Worm (Caenorhabditis elegans) whole organism, L3 larva: ENCODE results near the gene F49E8.8.

Experiments
- R02D3.7 ChIP-seq: fragments of 150-350 bp; optimal IDR thresholded peaks from 2 replicates; lab custom pipeline; 2014; ENCODE audit warnings: missing biosample characterization, missing genetic modification characterization
- aly-2 ChIP-seq: fragments of 150-350 bp; optimal IDR thresholded peaks from 2 replicates; lab custom pipeline; 2014; ENCODE audit warnings: missing biosample characterization, missing genetic modification characterization
- ama-1 ChIP-seq: fragments of 150-350 bp; optimal IDR thresholded peaks from 2 replicates; lab custom pipeline; 2018
- ceh-16 ChIP-seq: sonication (generic microtip); optimal IDR thresholded peaks from 2 replicates; lab custom pipeline; 2017; ENCODE audit warnings: missing biosample characterization, missing genetic modification characterization
- ceh-28 ChIP-seq: fragments of 150-350 bp; optimal IDR thresholded peaks from 2 replicates; lab custom pipeline; 2014; ENCODE audit warnings: missing biosample characterization, missing genetic modification reagents, missing genetic modification characterization
- ceh-82 ChIP-seq: fragments of 150-350 bp; optimal IDR thresholded peaks from 2 replicates; lab custom pipeline; 2014; ENCODE audit warnings: missing biosample characterization, missing genetic modification characterization
- ceh-9 ChIP-seq: sonication (generic microtip); optimal IDR thresholded peaks from 2 replicates; lab custom pipeline; 2018; ENCODE audit warnings: missing biosample characterization, missing genetic modification characterization
- egl-5 ChIP-seq: fragments of 150-350 bp; optimal IDR thresholded peaks from 2 replicates; lab custom pipeline; 2017; ENCODE audit warnings: missing biosample characterization, missing genetic modification reagents, missing genetic modification characterization, inconsistent platforms
- elt-1 ChIP-seq: fragments of 150-350 bp; optimal IDR thresholded peaks from 2 replicates; lab custom pipeline; 2014; ENCODE audit warnings: missing biosample characterization, missing genetic modification characterization
- elt-2 ChIP-seq: sonication (generic microtip); optimal IDR thresholded peaks from 2 replicates; lab custom pipeline; 2016; ENCODE audit warnings: missing genetic modification reagents, mild to moderate bottlenecking, missing genetic modification characterization, missing compliant biosample characterization
- elt-3 ChIP-seq, 3 experiments: fragments of 150-350 bp in 1 of 3; sonication (generic microtip) in 2 of 3; optimal IDR thresholded peaks; 2 replicates in 2 of 3; 4 replicates in 1 of 3; lab custom pipeline; 2014 to 2017; ENCODE audit warnings: missing biosample characterization in 3 of 3, missing genetic modification characterization in 3 of 3
- fkh-10 ChIP-seq: sonication (generic microtip); optimal IDR thresholded peaks from 2 replicates; lab custom pipeline; 2017; ENCODE audit warnings: missing biosample characterization, missing genetic modification reagents, missing genetic modification characterization
- fos-1 ChIP-seq: fragments of 150-350 bp; optimal IDR thresholded peaks from 2 replicates; lab custom pipeline; 2014; ENCODE audit warnings: missing biosample characterization, missing genetic modification characterization
- hmg-11 ChIP-seq: sonication (generic microtip); optimal IDR thresholded peaks from 2 replicates; lab custom pipeline; 2016; ENCODE audit warnings: missing genetic modification characterization, missing compliant biosample characterization
- jun-1 ChIP-seq: fragments of 150-350 bp; optimal IDR thresholded peaks from 2 replicates; lab custom pipeline; 2014; ENCODE audit warnings: missing biosample characterization, missing genetic modification reagents, missing genetic modification characterization
- lin-15B ChIP-seq: fragments of 150-350 bp; optimal IDR thresholded peaks from 2 replicates; lab custom pipeline; 2014; ENCODE audit warnings: missing biosample characterization, missing genetic modification characterization
- lin-39 ChIP-seq: fragments of 150-350 bp; optimal IDR thresholded peaks from 2 replicates; lab custom pipeline; 2018; ENCODE audit warnings: missing biosample characterization, missing genetic modification reagents, missing genetic modification characterization
- lsy-12 ChIP-seq: sonication (generic microtip); optimal IDR thresholded peaks from 2 replicates; lab custom pipeline; 2016; ENCODE audit warnings: mild to moderate bottlenecking, missing genetic modification characterization, missing compliant biosample characterization
- mml-1 ChIP-seq: fragments of 150-350 bp; sonication (generic microtip); optimal IDR thresholded peaks from 3 replicates; lab custom pipeline; 2014; ENCODE audit warnings: missing biosample characterization, missing genetic modification characterization
- nfya-1 ChIP-seq: sonication (generic microtip); optimal IDR thresholded peaks from 2 replicates; lab custom pipeline; 2017; ENCODE audit warnings: missing genetic modification characterization, mild to moderate bottlenecking, missing compliant biosample characterization, antibody characterized with exemption, moderate library complexity; ENCODE audit not compliant: insufficient read depth
- nhr-11 ChIP-seq: fragments of 150-350 bp; optimal IDR thresholded peaks from 2 replicates; lab custom pipeline; 2014; ENCODE audit warnings: missing biosample characterization, missing genetic modification characterization
- nhr-12 ChIP-seq: fragments of 150-350 bp; optimal IDR thresholded peaks from 2 replicates; lab custom pipeline; 2014; ENCODE audit warnings: missing biosample characterization, missing genetic modification characterization
- nhr-23 ChIP-seq: fragments of 150-350 bp; optimal IDR thresholded peaks from 2 replicates; lab custom pipeline; 2014; ENCODE audit warnings: missing biosample characterization, missing genetic modification reagents, missing genetic modification characterization
- nhr-25 ChIP-seq: sonication (generic microtip); optimal IDR thresholded peaks from 2 replicates; lab custom pipeline; 2017; ENCODE audit warnings: missing biosample characterization, missing genetic modification characterization
- nhr-43 ChIP-seq: sonication (generic microtip); optimal IDR thresholded peaks from 2 replicates; lab custom pipeline; 2016; ENCODE audit warnings: mild to moderate bottlenecking, missing genetic modification characterization, missing compliant biosample characterization; ENCODE audit not compliant: poor library complexity, severe bottlenecking
- nhr-67 ChIP-seq: fragments of 150-350 bp; optimal IDR thresholded peaks from 2 replicates; lab custom pipeline; 2014; ENCODE audit warnings: missing biosample characterization, missing genetic modification characterization
- nhr-76 ChIP-seq: fragments of 150-350 bp; sonication (generic microtip); optimal IDR thresholded peaks from 5 replicates; lab custom pipeline; 2014; ENCODE audit warnings: missing biosample characterization, missing genetic modification characterization
- pha-4 ChIP-seq: fragments of 150-350 bp; optimal IDR thresholded peaks from 2 replicates; lab custom pipeline; 2014; ENCODE audit warnings: missing biosample characterization, missing genetic modification reagents, missing genetic modification characterization
- pqm-1 ChIP-seq: fragments of 150-350 bp; optimal IDR thresholded peaks from 2 replicates; lab custom pipeline; 2017; ENCODE audit warnings: missing biosample characterization, missing genetic modification characterization, inconsistent platforms
- sea-2 ChIP-seq: fragments of 150-350 bp; sonication (generic microtip); optimal IDR thresholded peaks from 4 replicates; lab custom pipeline; 2014; ENCODE audit warnings: missing biosample characterization, missing genetic modification reagents, missing genetic modification characterization
- snpc-4 ChIP-seq: fragments of 150-350 bp; optimal IDR thresholded peaks from 2 replicates; lab custom pipeline; 2014; ENCODE audit warnings: missing biosample characterization, missing genetic modification characterization
- tbx-2 ChIP-seq: sonication (generic microtip); optimal IDR thresholded peaks from 2 replicates; lab custom pipeline; 2016; ENCODE audit warnings: mild to moderate bottlenecking, missing genetic modification characterization, missing compliant biosample characterization
- unc-62 ChIP-seq: fragments of 150-350 bp; sonication (generic microtip); optimal IDR thresholded peaks from 4 replicates; lab custom pipeline; 2014; ENCODE audit warnings: missing biosample characterization, missing genetic modification reagents, missing genetic modification characterization
- zag-1 ChIP-seq: fragments of 150-350 bp; optimal IDR thresholded peaks from 2 replicates; lab custom pipeline; 2014; ENCODE audit warnings: missing biosample characterization, missing genetic modification characterization
- ztf-11 ChIP-seq: fragments of 150-350 bp; optimal IDR thresholded peaks from 2 replicates; lab custom pipeline; 2014; ENCODE audit warnings: missing biosample characterization, missing genetic modification characterization
- ztf-4 ChIP-seq: fragments of 150-350 bp; optimal IDR thresholded peaks from 2 replicates; lab custom pipeline; 2014; ENCODE audit warnings: missing biosample characterization, missing genetic modification characterization

F49E8.8 gene

ce11 chrIV:7556265-7556866 lies at the start of gene F49E8.8, which contains the start of the genes F49E8.7 and nprl-2:
Gene F49E8.8, plus strand, starts transcription at chrIV:7556637.
Gene F49E8.7, minus strand, starts transcription at chrIV:7556365.
Gene nprl-2, plus strand, starts transcription at chrIV:7556816.
- TF ChIP-seq lin-39 (tag; lab: Kevin White, UChicago) (no peak), pha-4 (tag; lab: Kevin White, UChicago) (peak; percentile 32), nhr-43 (tag; lab: Kevin White, UChicago) (no peak)
- TF ChIP-seq, all 47 proteins: peak for 1

ce11 chrIV:7506711-7507110 lies 49.7 kb upstream of the F49E8.8 start:
- TF ChIP-seq aly-2 (tag; lab: Kevin White, UChicago) = no peak
- TF ChIP-seq ceh-9 (tag; lab: Kevin White, UChicago) = no peak
- no peak for TF ChIP-seq ceh-28 (tag; lab: Kevin White, UChicago)
- TF ChIP-seq elt-3 (tag; optimal IDR thresholded peaks at IDR 0.05; lab: Kevin White, UChicago) = no peak
- TF ChIP-seq, all 47 proteins: peak for 0

- peak; percentile 66 for TF ChIP-seq pha-4 (tag; lab: Kevin White, UChicago)
- peak; percentile 33 for TF ChIP-seq nhr-25 (tag; lab: Kevin White, UChicago)
- TF ChIP-seq sea-2 = no peak
- TF ChIP-seq tbx-2 (tag; lab: Kevin White, UChicago) = no peak
- TF ChIP-seq nhr-67 = no peak
- no peak for TF ChIP-seq ceh-28 (tag; lab: Kevin White, UChicago)
- no peak for TF ChIP-seq elt-3 (tag; optimal IDR thresholded peaks at IDR 0.05; lab: Kevin White, UChicago)
- TF ChIP-seq ceh-82 = no peak
- peak; percentile 29 for TF ChIP-seq nhr-23 (tag; lab: Kevin White, UChicago)
- TF ChIP-seq nhr-12 (tag; lab: Kevin White, UChicago) = no peak
- TF ChIP-seq lsy-12 (tag; lab: Kevin White, UChicago) = no peak
- peak; percentile 37 for TF ChIP-seq elt-2 (tag; lab: Kevin White, UChicago)
- no peak for TF ChIP-seq fos-1
- no peak for TF ChIP-seq R02D3.7 (tag; lab: Kevin White, UChicago)
- TF ChIP-seq unc-62 (GFP tag; lab: Kevin White, UChicago) = no peak
- TF ChIP-seq ama-1 (lab: Kevin White, UChicago) = peak; percentile 83
- TF ChIP-seq mml-1 = no peak
- TF ChIP-seq zag-1 = no peak
- TF ChIP-seq lin-15B (tag; lab: Kevin White, UChicago) = peak; percentile 23
- TF ChIP-seq nhr-43 (tag; lab: Kevin White, UChicago) = peak; percentile 52
- TF ChIP-seq nfya-1 (tag; lab: Kevin White, UChicago) = no peak
- TF ChIP-seq lin-39 (tag; lab: Kevin White, UChicago) = no peak
- TF ChIP-seq ceh-16 (tag; lab: Kevin White, UChicago) = no peak
- TF ChIP-seq ztf-11 (tag; lab: Kevin White, UChicago) = no peak
Measured at ce11 chrIV:7507305-7507704, 49.1 kb upstream of the F49E8.8 start.

ce11 chrIV:7507841-7508509 lies 48.5 kb upstream of the F49E8.8 start, which contains the start of the genes vdac-1 and R05G6.5:
Gene vdac-1, minus strand, starts transcription at chrIV:7507891.
Gene R05G6.5, plus strand, starts transcription at chrIV:7508367.
- TF ChIP-seq ztf-11 (tag; lab: Kevin White, UChicago) (no peak), ama-1 (lab: Kevin White, UChicago) (no peak), ztf-4 (tag; lab: Kevin White, UChicago) (no peak), hmg-11 (tag; lab: Kevin White, UChicago) (peak; percentile 39), jun-1 (peak; percentile 81), nhr-76 (tag; lab: Kevin White, UChicago) (peak; percentile 56), fkh-10 (GFP tag; lab: Kevin White, UChicago) (no peak), elt-2 (tag; lab: Kevin White, UChicago) (peak; percentile 87), ceh-28 (tag; lab: Kevin White, UChicago) (peak; percentile 42), nhr-23 (tag; lab: Kevin White, UChicago) (peak; percentile 83), pqm-1 (tag; lab: Kevin White, UChicago) (peak; percentile 41), nhr-11 (no peak), pha-4 (tag; lab: Kevin White, UChicago) (peak; percentile 86), unc-62 (GFP tag; lab: Kevin White, UChicago) (peak; percentile 18), nhr-12 (tag; lab: Kevin White, UChicago) (no peak), nhr-43 (tag; lab: Kevin White, UChicago) (peak; percentile 77), sea-2 (no peak), nhr-67 (no peak), elt-3 (tag; optimal IDR thresholded peaks at IDR 0.05; lab: Kevin White, UChicago) (peak in 1 of 3 experiments; percentile 9), nfya-1 (tag; lab: Kevin White, UChicago) (peak; percentile 92), lin-39 (tag; lab: Kevin White, UChicago) (peak; percentile 76), egl-5 (peak; percentile 71), lin-15B (tag; lab: Kevin White, UChicago) (peak; percentile 90), snpc-4 (tag; lab: Kevin White, UChicago) (peak; percentile 73), elt-1 (tag; lab: Kevin White, UChicago) (peak; percentile 9), tbx-2 (tag; lab: Kevin White, UChicago) (no peak), R02D3.7 (tag; lab: Kevin White, UChicago) (peak; percentile 75), nhr-25 (tag; lab: Kevin White, UChicago) (peak; percentile 84), lsy-12 (tag; lab: Kevin White, UChicago) (peak; percentile 66)
